Worm (Caenorhabditis elegans) whole organism, young adult: Measurements from ENCODE around the gene ZK177.9.
A peak's percentile ranks its signal among the peaks of the same experiment; 100 is the strongest.

Source experiments
- B0261.1 ChIP-seq: sonication (generic microtip); optimal IDR thresholded peaks from 2 replicates; lab custom pipeline; 2016; ENCODE audit warnings: mild to moderate bottlenecking, missing genetic modification characterization, moderate library complexity, missing compliant biosample characterization
- D2030.7 ChIP-seq: fragments of 200-800 bp; sonication (Bioruptor generic); IDR thresholded peaks from 2 replicates; pipeline ENCODE4 v1.3.6; 2022; ENCODE audit warnings: missing genetic modification reagents, missing genetic modification characterization, missing compliant biosample characterization
- F10E7.11 ChIP-seq: sonication (generic microtip); optimal IDR thresholded peaks from 2 replicates; lab custom pipeline; 2017; ENCODE audit warnings: mild to moderate bottlenecking, missing genetic modification characterization, moderate library complexity, missing compliant biosample characterization
- F33H1.4 ChIP-seq: fragments of 200-800 bp; sonication (Bioruptor generic); IDR thresholded peaks from 2 replicates; pipeline ENCODE4 v1.3.6; 2022; ENCODE audit warnings: missing genetic modification reagents, missing genetic modification characterization, missing compliant biosample characterization
- F39B2.1 ChIP-seq: fragments of 200-800 bp; sonication (Bioruptor generic); IDR thresholded peaks from 2 replicates; pipeline ENCODE4 v1.3.6; 2022; ENCODE audit warnings: missing genetic modification reagents, missing genetic modification characterization, missing compliant biosample characterization
- F57A8.1 ChIP-seq: fragments of 200-800 bp; sonication (Bioruptor generic); optimal IDR thresholded peaks from 2 replicates; lab custom pipeline; 2018; ENCODE audit warnings: mild to moderate bottlenecking, missing genetic modification characterization, moderate library complexity, missing compliant biosample characterization
- K11D2.4 ChIP-seq: fragments of 200-800 bp; sonication (Bioruptor generic); IDR thresholded peaks from 2 replicates; pipeline ENCODE4 v1.3.6; 2022; ENCODE audit warnings: missing genetic modification reagents, missing genetic modification characterization, missing compliant biosample characterization
- Y56A3A.18 ChIP-seq: fragments of 200-800 bp; sonication (Bioruptor generic); IDR thresholded peaks from 2 replicates; pipeline ENCODE4 v1.3.6; 2022; ENCODE audit warnings: missing genetic modification reagents, missing genetic modification characterization, missing compliant biosample characterization
- ZK185.1 ChIP-seq: sonication (generic microtip); optimal IDR thresholded peaks from 2 replicates; lab custom pipeline; 2016; ENCODE audit warnings: mild to moderate bottlenecking, missing genetic modification characterization, missing compliant biosample characterization; ENCODE audit not compliant: poor library complexity, severe bottlenecking
- akir-1 ChIP-seq: fragments of 200-800 bp; sonication (Bioruptor generic); optimal IDR thresholded peaks from 2 replicates; lab custom pipeline; 2018; ENCODE audit warnings: mild to moderate bottlenecking, missing genetic modification characterization, moderate library complexity, missing compliant biosample characterization
- attf-5 ChIP-seq: fragments of 200-800 bp; sonication (Bioruptor generic); optimal IDR thresholded peaks from 2 replicates; lab custom pipeline; 2018; ENCODE audit warnings: mild to moderate bottlenecking, missing genetic modification characterization, missing compliant biosample characterization
- bed-2 ChIP-seq: fragments of 200-800 bp; sonication (Bioruptor generic); IDR thresholded peaks from 2 replicates; pipeline ENCODE4 v1.3.6; 2022; ENCODE audit warnings: missing genetic modification reagents, missing genetic modification characterization, missing compliant biosample characterization
- cebp-2 ChIP-seq: fragments of 200-800 bp; sonication (Bioruptor generic); IDR thresholded peaks from 2 replicates; pipeline ENCODE4 v1.3.6; 2022; ENCODE audit warnings: missing genetic modification characterization, missing compliant biosample characterization
- ceh-100 ChIP-seq: fragments of 200-800 bp; sonication (Bioruptor generic); IDR thresholded peaks from 2 replicates; pipeline ENCODE4 v1.3.6; 2022; ENCODE audit warnings: missing genetic modification reagents, missing genetic modification characterization, missing compliant biosample characterization
- ceh-27 ChIP-seq: fragments of 200-800 bp; sonication (Bioruptor generic); optimal IDR thresholded peaks from 2 replicates; lab custom pipeline; 2018; ENCODE audit warnings: mild to moderate bottlenecking, missing genetic modification characterization, moderate library complexity, missing compliant biosample characterization
- ceh-91 ChIP-seq: fragments of 200-800 bp; sonication (Bioruptor generic); IDR thresholded peaks from 2 replicates; pipeline ENCODE4 v1.3.6; 2022; ENCODE audit warnings: missing genetic modification reagents, missing genetic modification characterization, missing compliant biosample characterization
- efl-1 ChIP-seq: fragments of 150-350 bp; optimal IDR thresholded peaks from 2 replicates; lab custom pipeline; 2014; ENCODE audit warnings: missing biosample characterization, missing genetic modification reagents, missing genetic modification characterization
- egl-44 ChIP-seq: fragments of 200-800 bp; sonication (Bioruptor generic); IDR thresholded peaks from 2 replicates; pipeline ENCODE4 v1.3.6; 2022; ENCODE audit warnings: missing genetic modification reagents, missing genetic modification characterization, missing compliant biosample characterization
- ekl-4 ChIP-seq: fragments of 200-800 bp; sonication (Bioruptor generic); IDR thresholded peaks from 2 replicates; pipeline ENCODE4 v1.3.6; 2022; ENCODE audit warnings: missing genetic modification reagents, missing genetic modification characterization, missing compliant biosample characterization
- hlh-26 ChIP-seq: fragments of 200-800 bp; sonication (Bioruptor generic); conservative IDR thresholded peaks from 2 replicates; pipeline ENCODE4 v1.3.6; 2022; ENCODE audit warnings: missing genetic modification reagents, missing genetic modification characterization, missing compliant biosample characterization
- hmg-1.2 ChIP-seq: fragments of 200-800 bp; sonication (Bioruptor generic); IDR thresholded peaks from 2 replicates; pipeline ENCODE4 v1.3.6; 2022; ENCODE audit warnings: missing genetic modification reagents, missing genetic modification characterization, missing compliant biosample characterization
- hrde-1 ChIP-seq: sonication (generic microtip); optimal IDR thresholded peaks from 2 replicates; lab custom pipeline; 2016; ENCODE audit warnings: missing genetic modification characterization, mild to moderate bottlenecking, missing compliant biosample characterization, moderate library complexity, missing genotype, missing genetic modification reagents, borderline replicate concordance
- let-607 ChIP-seq, 2 experiments: fragments of 200-800 bp in 1 of 2; sonication (Bioruptor generic) in 1 of 2; sonication (generic microtip) in 1 of 2; optimal IDR thresholded peaks; 2 replicates each; lab custom pipeline; 2016 to 2018; ENCODE audit warnings: mild to moderate bottlenecking in 2 of 2, missing compliant biosample characterization in 2 of 2, missing genetic modification characterization in 2 of 2, moderate library complexity in 2 of 2, missing genotype in 1 of 2
- lin-26 ChIP-seq: fragments of 200-800 bp; sonication (Bioruptor generic); IDR thresholded peaks from 2 replicates; pipeline ENCODE4 v1.3.6; 2022; ENCODE audit warnings: missing genetic modification reagents, missing genetic modification characterization, missing compliant biosample characterization
- lin-35 ChIP-seq, 3 experiments: fragments of 150-350 bp in 2 of 3; sonication (generic microtip) in 1 of 3; optimal IDR thresholded peaks; 2 replicates each; lab custom pipeline; 2014 to 2018; ENCODE audit warnings: missing biosample characterization in 3 of 3, missing genetic modification characterization in 3 of 3, missing genetic modification reagents in 3 of 3
- lsl-1 ChIP-seq: fragments of 200-800 bp; sonication (Bioruptor generic); optimal IDR thresholded peaks from 2 replicates; lab custom pipeline; 2018; ENCODE audit warnings: mild to moderate bottlenecking, missing genetic modification characterization, moderate library complexity, missing compliant biosample characterization
- lsy-27 ChIP-seq: sonication (generic microtip); optimal IDR thresholded peaks from 2 replicates; lab custom pipeline; 2017; ENCODE audit warnings: missing genetic modification characterization, mild to moderate bottlenecking, missing compliant biosample characterization, antibody characterized with exemption, missing genotype, borderline replicate concordance; ENCODE audit not compliant: insufficient read depth
- madf-3 ChIP-seq: fragments of 200-800 bp; sonication (Bioruptor generic); IDR thresholded peaks from 2 replicates; pipeline ENCODE4 v1.3.6; 2022; ENCODE audit warnings: missing genetic modification reagents, missing genetic modification characterization, missing compliant biosample characterization
- madf-6 ChIP-seq: fragments of 200-800 bp; sonication (Bioruptor generic); IDR thresholded peaks from 2 replicates; pipeline ENCODE4 v1.3.6; 2022; ENCODE audit warnings: missing genetic modification reagents, missing genetic modification characterization, missing compliant biosample characterization
- madf-8 ChIP-seq: fragments of 200-800 bp; sonication (Bioruptor generic); conservative IDR thresholded peaks from 2 replicates; pipeline ENCODE4 v1.3.6; 2022; ENCODE audit warnings: missing genetic modification reagents, missing genetic modification characterization, missing compliant biosample characterization
- mcd-1 ChIP-seq: fragments of 200-800 bp; sonication (Bioruptor generic); IDR thresholded peaks from 2 replicates; pipeline ENCODE4 v1.3.6; 2022; ENCODE audit warnings: missing genetic modification reagents, missing genetic modification characterization, missing compliant biosample characterization
- rcor-1 ChIP-seq: fragments of 200-800 bp; sonication (Bioruptor generic); IDR thresholded peaks from 2 replicates; pipeline ENCODE4 v1.3.6; 2022; ENCODE audit warnings: missing genetic modification reagents, missing genetic modification characterization, missing compliant biosample characterization
- repo-1 ChIP-seq: sonication (generic microtip); optimal IDR thresholded peaks from 2 replicates; lab custom pipeline; 2017; ENCODE audit warnings: mild to moderate bottlenecking, missing genetic modification characterization, missing compliant biosample characterization
- sdz-38 ChIP-seq: sonication (generic microtip); optimal IDR thresholded peaks from 2 replicates; lab custom pipeline; 2016; ENCODE audit warnings: missing genotype, missing genetic modification characterization, missing compliant biosample characterization
- sea-2 ChIP-seq: fragments of 200-800 bp; sonication (Bioruptor generic); IDR thresholded peaks from 2 replicates; pipeline ENCODE4 v1.3.6; 2022; ENCODE audit warnings: missing genetic modification characterization, missing compliant biosample characterization
- snpc-1.1 ChIP-seq: sonication (generic microtip); optimal IDR thresholded peaks from 2 replicates; lab custom pipeline; 2017; ENCODE audit warnings: missing genetic modification characterization, mild to moderate bottlenecking, missing compliant biosample characterization, antibody characterized with exemption, moderate library complexity, missing genotype, missing genetic modification reagents; ENCODE audit not compliant: insufficient read depth
- snpc-1.3 ChIP-seq: sonication (generic microtip); optimal IDR thresholded peaks from 2 replicates; lab custom pipeline; 2017; ENCODE audit warnings: missing genetic modification characterization, mild to moderate bottlenecking, missing compliant biosample characterization, antibody characterized with exemption, moderate library complexity, missing genotype, missing genetic modification reagents; ENCODE audit not compliant: insufficient read depth
- snpc-3.4 ChIP-seq: sonication (generic microtip); optimal IDR thresholded peaks from 2 replicates; lab custom pipeline; 2017; ENCODE audit warnings: missing genetic modification characterization, mild to moderate bottlenecking, missing compliant biosample characterization, antibody characterized with exemption, moderate library complexity, missing genotype, missing genetic modification reagents
- snpc-4 ChIP-seq, 5 experiments: fragments of 150-350 bp in 1 of 5; sonication (generic microtip) in 4 of 5; optimal IDR thresholded peaks; 2 replicates each; lab custom pipeline; 2014 to 2018; ENCODE audit warnings: missing genetic modification characterization in 5 of 5, missing biosample characterization in 3 of 5, antibody characterized with exemption in 2 of 5, mild to moderate bottlenecking in 2 of 5, missing compliant biosample characterization in 2 of 5, missing genotype in 2 of 5, moderate library complexity in 2 of 5, missing genetic modification reagents in 1 of 5
- sptf-2 ChIP-seq: fragments of 200-800 bp; sonication (Bioruptor generic); optimal IDR thresholded peaks from 2 replicates; lab custom pipeline; 2018; ENCODE audit warnings: mild to moderate bottlenecking, missing genetic modification characterization, missing compliant biosample characterization
- tbx-9 ChIP-seq: sonication (generic microtip); optimal IDR thresholded peaks from 2 replicates; lab custom pipeline; 2016; ENCODE audit warnings: borderline replicate concordance, missing genetic modification characterization, inconsistent platforms, missing compliant biosample characterization
- tlf-1 ChIP-seq: fragments of 200-800 bp; sonication (Bioruptor generic); optimal IDR thresholded peaks from 2 replicates; lab custom pipeline; 2018; ENCODE audit warnings: mild to moderate bottlenecking, missing genetic modification characterization, missing compliant biosample characterization
- unc-130 ChIP-seq: sonication (generic microtip); optimal IDR thresholded peaks from 2 replicates; lab custom pipeline; 2016; ENCODE audit warnings: missing genetic modification reagents, missing genetic modification characterization, missing compliant biosample characterization
- xnd-1 ChIP-seq: sonication (generic microtip); optimal IDR thresholded peaks from 2 replicates; lab custom pipeline; 2016; ENCODE audit warnings: missing genotype, missing genetic modification reagents, missing genetic modification characterization, missing compliant biosample characterization
- zim-3 ChIP-seq: sonication (generic microtip); optimal IDR thresholded peaks from 2 replicates; lab custom pipeline; 2017; ENCODE audit warnings: mild to moderate bottlenecking, missing genetic modification characterization, moderate library complexity, missing compliant biosample characterization
- ztf-6 ChIP-seq: fragments of 200-800 bp; sonication (Bioruptor generic); IDR thresholded peaks from 2 replicates; pipeline ENCODE4 v1.3.6; 2022; ENCODE audit warnings: missing genetic modification reagents, missing genetic modification characterization, missing compliant biosample characterization

ZK177.9 gene

DNA sequence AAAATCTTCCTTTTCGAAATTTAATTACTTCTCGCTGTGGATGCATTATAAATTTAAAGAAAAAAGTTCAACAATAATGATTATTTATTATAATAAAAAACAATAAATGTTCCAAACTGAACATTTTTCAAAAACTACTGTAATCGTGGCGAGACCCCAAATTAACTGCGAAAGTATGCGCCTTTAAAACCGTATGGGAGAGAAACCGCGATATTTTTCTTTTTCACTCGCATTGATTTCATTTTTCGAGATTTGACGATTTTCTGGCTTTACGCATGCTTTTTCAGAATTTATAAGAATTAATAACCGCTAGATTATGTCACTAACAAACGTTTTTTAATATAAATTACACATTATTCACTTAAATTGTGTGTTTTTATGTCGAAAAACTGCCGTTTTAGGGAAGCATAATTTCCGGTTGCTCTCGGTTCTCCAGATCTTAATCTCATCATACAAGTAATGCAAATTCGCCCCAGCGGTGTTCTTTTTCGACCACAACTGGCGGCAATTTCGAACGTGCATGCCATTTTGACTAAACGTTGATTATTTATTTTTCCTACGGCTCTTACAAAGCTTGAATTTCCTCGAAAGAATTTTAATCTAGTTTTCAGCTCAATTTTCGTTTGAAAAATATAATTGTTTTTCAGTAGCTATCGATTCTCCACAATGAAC is 16.4 kb downstream of the ZK177.9 start, which contains the start of gene F12A10.8:
F12A10.8 (minus strand) TSS at position 79 of the 672 bp plus-strand sequence.
- TF ChIP-seq ceh-100 (GFP tag; lab: Robert Waterston, UW) (no peak), tbx-9 (tag; lab: Kevin White, UChicago) (no peak), madf-8 (GFP tag; lab: Robert Waterston, UW) (peak; percentile 67), lin-35 (GFP tag; optimal IDR thresholded peaks at IDR 0.05; lab: Kevin White, UChicago) (peak in 1 of 3 experiments; percentile 60), hrde-1 (tag; lab: Kevin White, UChicago) (no peak), repo-1 (no peak), mcd-1 (peak; percentile 46; the same call in 1 of the 2 replicates), egl-44 (no peak), F33H1.4 (GFP tag; lab: Robert Waterston, UW) (peak; percentile 88), efl-1 (GFP tag; lab: Kevin White, UChicago) (peak; percentile 80), bed-2 (no peak), snpc-1.3 (tag; lab: Kevin White, UChicago) (peak; percentile 1), ekl-4 (GFP tag; lab: Robert Waterston, UW) (no peak), akir-1 (no peak), F57A8.1 (GFP tag; lab: Kevin White, UChicago) (no peak), snpc-3.4 (tag; lab: Kevin White, UChicago) (peak; percentile 13), unc-130 (GFP tag; lab: Kevin White, UChicago) (no peak), attf-5 (GFP tag; lab: Kevin White, UChicago) (no peak), hlh-26 (GFP tag; lab: Robert Waterston, UW) (no peak), Y56A3A.18 (no peak), snpc-1.1 (tag; lab: Kevin White, UChicago) (no peak), ztf-6 (GFP tag; lab: Robert Waterston, UW) (no peak), tlf-1 (GFP tag; lab: Kevin White, UChicago) (no peak), xnd-1 (peak; percentile 70), hmg-1.2 (GFP tag; lab: Robert Waterston, UW) (0 out of 2 replicates have a peak, but pooled peaks have one; percentile 8), snpc-4 (GFP tag; optimal IDR thresholded peaks at IDR 0.05; lab: Kevin White, UChicago) (peak; percentile 22), snpc-4 (tag; optimal IDR thresholded peaks at IDR 0.05; lab: Kevin White, UChicago) (no peak), ceh-91 (peak; percentile 67), D2030.7 (GFP tag; lab: Robert Waterston, UW) (peak; percentile 58; the same call in 1 of the 2 replicates), sea-2 (GFP tag; lab: Robert Waterston, UW) (no peak), rcor-1 (GFP tag; lab: Robert Waterston, UW) (no peak), lsl-1 (peak; percentile 93), F39B2.1 (no peak), madf-6 (GFP tag; lab: Robert Waterston, UW) (peak; percentile 87), lsy-27 (tag; lab: Kevin White, UChicago) (no peak), F10E7.11 (tag; lab: Kevin White, UChicago) (no peak)

DNA sequence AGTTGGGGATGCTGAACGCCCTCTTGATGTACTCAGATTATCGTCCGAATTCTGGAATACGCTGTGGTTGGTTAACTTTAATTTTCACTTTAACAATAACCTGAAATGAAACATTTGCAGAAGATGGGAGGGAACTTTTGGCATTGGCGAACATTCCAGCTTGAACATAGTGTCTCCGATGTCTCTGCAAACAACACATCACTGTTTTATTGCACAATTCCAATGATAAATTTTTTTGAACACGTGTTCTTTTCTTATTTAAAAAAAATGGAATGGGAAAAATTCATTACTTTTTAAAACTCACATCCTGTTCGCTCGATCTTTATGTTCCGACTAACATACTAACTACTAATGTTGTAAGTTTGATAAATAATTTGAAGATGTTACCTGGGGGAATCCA is 17.1 kb downstream of the ZK177.9 start, which contains the start of gene fzy-1:
fzy-1 (plus strand) TSS at position 301 of the 400 bp plus-strand sequence.
- TF ChIP-seq sdz-38 = no peak
- TF ChIP-seq ceh-27 = no peak
- no peak for TF ChIP-seq let-607 (tag; optimal IDR thresholded peaks at IDR 0.05; lab: Kevin White, UChicago)
- TF ChIP-seq B0261.1 (tag; lab: Kevin White, UChicago) = no peak
- no peak for TF ChIP-seq lin-26 (GFP tag; lab: Robert Waterston, UW)
- TF ChIP-seq cebp-2 = no peak
- no peak for TF ChIP-seq zim-3 (tag; lab: Kevin White, UChicago)
- TF ChIP-seq madf-3 = no peak
- TF ChIP-seq unc-130 (GFP tag; lab: Kevin White, UChicago) = no peak
- no peak for TF ChIP-seq lsy-27 (tag; lab: Kevin White, UChicago)
- TF ChIP-seq ZK185.1 (tag; lab: Kevin White, UChicago) = no peak
- no peak for TF ChIP-seq K11D2.4 (GFP tag; lab: Robert Waterston, UW)
- TF ChIP-seq sptf-2 (GFP tag; lab: Kevin White, UChicago) = no peak
